Fruit fly (Drosophila melanogaster) whole organism, pupa: ENCODE results near the gene Cox11.

Experiments
- CG10348 ChIP-seq: fragments of 200-800 bp; sonication (Bioruptor generic); IDR thresholded peaks from 2 replicates; pipeline ENCODE4 v1.3.6; 2022; ENCODE audit warnings: missing biosample characterization, missing genetic modification characterization
- CG12605 ChIP-seq: fragments of 200-800 bp; sonication (Bioruptor generic); IDR thresholded peaks from 2 replicates; pipeline ENCODE4 v1.3.6; 2022; ENCODE audit warnings: missing biosample characterization, missing genetic modification characterization
- CG13204 ChIP-seq: fragments of 200-800 bp; sonication (Bioruptor generic); optimal IDR thresholded peaks from 2 replicates; lab custom pipeline; 2018; ENCODE audit warnings: missing biosample characterization, mild to moderate bottlenecking, missing genetic modification characterization, moderate library complexity
- CG14655 ChIP-seq: fragments of 200-800 bp; sonication (Bioruptor generic); optimal IDR thresholded peaks from 3 replicates; lab custom pipeline; 2017; ENCODE audit warnings: mild to moderate bottlenecking, missing biosample characterization, missing genetic modification reagents, missing genetic modification characterization
- CG15710 ChIP-seq: fragments of 200-800 bp; sonication (Bioruptor generic); optimal IDR thresholded peaks from 2 replicates; lab custom pipeline; 2018; ENCODE audit warnings: missing biosample characterization, mild to moderate bottlenecking, missing genetic modification characterization, moderate library complexity
- CG17806 ChIP-seq: fragments of 200-800 bp; sonication (Bioruptor generic); optimal IDR thresholded peaks from 2 replicates; lab custom pipeline; 2018; ENCODE audit warnings: missing biosample characterization, mild to moderate bottlenecking, missing genetic modification characterization, moderate library complexity
- CG32121 ChIP-seq: fragments of 200-800 bp; sonication (Bioruptor generic); IDR thresholded peaks from 2 replicates; pipeline ENCODE4 v1.3.6; 2022; ENCODE audit warnings: missing biosample characterization, missing genetic modification characterization
- CG34367 ChIP-seq: fragments of 200-800 bp; sonication (Bioruptor generic); optimal IDR thresholded peaks from 2 replicates; lab custom pipeline; 2018; ENCODE audit warnings: missing biosample characterization, mild to moderate bottlenecking, missing genetic modification characterization
- CG4496 ChIP-seq: fragments of 200-800 bp; sonication (Bioruptor generic); IDR thresholded peaks from 3 replicates; pipeline ENCODE4 v1.3.6; 2022; ENCODE audit warnings: missing biosample characterization, missing genetic modification characterization
- CG8159 ChIP-seq: fragments of 200-800 bp; sonication (Bioruptor generic); optimal IDR thresholded peaks from 3 replicates; lab custom pipeline; 2018; ENCODE audit warnings: missing biosample characterization, mild to moderate bottlenecking, missing genetic modification characterization, moderate library complexity
- CG8301 ChIP-seq: fragments of 200-800 bp; sonication (Bioruptor generic); optimal IDR thresholded peaks from 2 replicates; lab custom pipeline; 2018; ENCODE audit warnings: missing biosample characterization, mild to moderate bottlenecking, missing genetic modification characterization
- CG9948 ChIP-seq: fragments of 200-800 bp; sonication (Bioruptor generic); optimal IDR thresholded peaks from 2 replicates; lab custom pipeline; 2018; ENCODE audit warnings: missing biosample characterization, mild to moderate bottlenecking, missing genetic modification characterization, moderate library complexity
- D1 ChIP-seq: fragments of 200-800 bp; sonication (Bioruptor generic); optimal IDR thresholded peaks from 2 replicates; lab custom pipeline; 2018; ENCODE audit warnings: missing biosample characterization, mild to moderate bottlenecking, missing genetic modification characterization, moderate library complexity
- EcR ChIP-seq: fragments of 200-800 bp; sonication (Bioruptor generic); optimal IDR thresholded peaks from 3 replicates; lab custom pipeline; 2019; ENCODE audit warnings: missing biosample characterization, missing genetic modification characterization, mild to moderate bottlenecking, moderate library complexity, missing genetic modification reagents
- Ets98B ChIP-seq: fragments of 200-800 bp; sonication (Bioruptor generic); IDR thresholded peaks from 2 replicates; pipeline ENCODE4 v1.3.6; 2022; ENCODE audit warnings: missing biosample characterization, missing genetic modification characterization
- Pif1A ChIP-seq: fragments of 200-800 bp; sonication (Bioruptor generic); optimal IDR thresholded peaks from 3 replicates; lab custom pipeline; 2016; ENCODE audit warnings: missing biosample characterization, missing genetic modification characterization
- Pif1B ChIP-seq: fragments of 200-800 bp; sonication (Bioruptor generic); optimal IDR thresholded peaks from 3 replicates; lab custom pipeline; 2016; ENCODE audit warnings: missing biosample characterization, missing genetic modification characterization
- Snoo ChIP-seq: fragments of 200-800 bp; sonication (Bioruptor generic); optimal IDR thresholded peaks from 3 replicates; lab custom pipeline; 2017; ENCODE audit warnings: missing biosample characterization, mild to moderate bottlenecking, missing genetic modification characterization, inconsistent platforms
- fd96Ca ChIP-seq: fragments of 200-800 bp; sonication (Bioruptor generic); IDR thresholded peaks from 3 replicates; pipeline ENCODE4 v1.3.6; 2022; ENCODE audit warnings: missing biosample characterization, missing genetic modification characterization
- gl ChIP-seq: fragments of 200-800 bp; sonication (Bioruptor generic); optimal IDR thresholded peaks from 2 replicates; lab custom pipeline; 2018; ENCODE audit warnings: missing biosample characterization, mild to moderate bottlenecking, missing genetic modification characterization
- rn ChIP-seq: fragments of 200-800 bp; sonication (Bioruptor generic); IDR thresholded peaks from 2 replicates; pipeline ENCODE4 v1.3.6; 2022; ENCODE audit warnings: missing biosample characterization, missing genetic modification characterization

Gene Cox11

DNA sequence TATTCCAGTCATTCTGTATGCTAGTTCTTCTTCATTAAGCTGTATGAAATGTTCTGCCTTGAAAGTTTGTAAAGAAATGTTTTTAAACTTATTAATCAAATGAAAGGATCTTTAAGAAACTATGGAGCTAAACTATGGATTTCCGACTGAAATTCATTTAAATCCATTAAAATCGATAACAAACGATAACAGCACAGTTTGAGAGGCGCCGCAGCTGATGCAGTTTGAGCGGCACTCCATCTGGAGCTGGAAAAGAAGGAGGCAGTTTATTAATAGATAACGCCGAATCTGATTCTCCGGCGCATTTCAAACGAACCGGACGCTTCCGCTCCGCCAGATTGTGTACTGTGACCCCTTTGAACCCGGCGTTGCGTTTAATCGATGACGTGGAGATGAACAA lies 1.1 kb downstream of the Cox11 start, which contains the start of gene CG31915:
Gene CG31915 (plus strand): TSS at position 263 of the 400 bp plus-strand sequence.
- TF ChIP-seq CG9948 (tag; lab: Kevin White, UChicago) (no peak), CG32121 (GFP tag; lab: Robert Waterston, UW) (0 out of 2 replicates have a peak, but pooled peaks have one; percentile 22)
- TF ChIP-seq, all 21 proteins: peak for 1

dm6 chr2L:5532061-5532460 lies 5.3 kb downstream of the Cox11 start, which contains the start of gene Coq6:
TSS of gene Coq6 (minus strand) at chr2L:5532223.
- TF ChIP-seq EcR (GFP tag; lab: Kevin White, UChicago): no peak
- no peak for TF ChIP-seq CG13204
- no peak for TF ChIP-seq CG17806
- TF ChIP-seq CG4496 (GFP tag; lab: Robert Waterston, UW): 0 out of 3 replicates have a peak, but pooled peaks have one; percentile 35
- no peak for TF ChIP-seq gl (tag; lab: Kevin White, UChicago)

- TF ChIP-seq D1 (tag; lab: Kevin White, UChicago) (no peak), CG9948 (tag; lab: Kevin White, UChicago) (no peak), Ets98B (GFP tag; lab: Robert Waterston, UW) (no peak), CG13204 (no peak)
Observed at dm6 chr2L:5536658-5537057, 9.9 kb downstream of the Cox11 start, which contains the start of gene tomb. TSS of gene tomb (minus strand) at chr2L:5536758.

DNA sequence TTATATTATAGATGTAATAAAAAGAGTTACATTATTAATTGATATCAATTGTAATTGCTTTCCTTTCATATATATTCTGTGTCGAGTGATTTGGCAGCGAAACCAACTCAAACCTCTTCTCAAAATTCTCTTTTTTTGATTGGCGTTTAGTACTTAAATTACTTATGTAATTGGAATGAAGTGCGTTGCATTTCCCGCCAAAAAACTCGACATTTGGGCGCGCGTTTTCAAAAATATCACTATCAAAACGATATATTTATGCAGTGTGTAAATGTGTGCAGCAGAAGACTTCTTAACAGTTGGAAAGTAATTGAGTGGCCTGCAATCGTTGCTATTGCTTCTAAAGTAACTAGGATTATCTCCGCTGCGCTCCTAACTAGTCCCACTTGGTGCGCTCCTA lies 10.3 kb downstream of the Cox11 start:
- TF ChIP-seq rn (GFP tag; lab: Robert Waterston, UW): no peak
- TF ChIP-seq fd96Ca (GFP tag; lab: Robert Waterston, UW): no peak
- no peak for TF ChIP-seq CG4496 (GFP tag; lab: Robert Waterston, UW)
- TF ChIP-seq CG12605 (GFP tag; lab: Robert Waterston, UW): no peak
- TF ChIP-seq CG32121 (GFP tag; lab: Robert Waterston, UW): no peak
- TF ChIP-seq gl (tag; lab: Kevin White, UChicago): no peak
- no peak for TF ChIP-seq CG10348
- TF ChIP-seq Pif1B (GFP tag; lab: Kevin White, UChicago): no peak
- no peak for TF ChIP-seq D1 (tag; lab: Kevin White, UChicago)
- TF ChIP-seq CG9948 (tag; lab: Kevin White, UChicago): no peak
- no peak for TF ChIP-seq CG34367 (tag; lab: Kevin White, UChicago)
- TF ChIP-seq EcR (GFP tag; lab: Kevin White, UChicago): no peak
- TF ChIP-seq Ets98B (GFP tag; lab: Robert Waterston, UW): no peak
- TF ChIP-seq Snoo (tag; lab: Kevin White, UChicago): no peak
- no peak for TF ChIP-seq CG15710
- no peak for TF ChIP-seq CG8159 (tag; lab: Kevin White, UChicago)
- TF ChIP-seq CG8301 (tag; lab: Kevin White, UChicago): no peak
- TF ChIP-seq CG13204: no peak
- TF ChIP-seq CG14655: no peak
- no peak for TF ChIP-seq Pif1A (GFP tag; lab: Kevin White, UChicago)

dm6 chr2L:5539034-5539433 lies 12.3 kb downstream of the Cox11 start, which contains the start of gene CG14015:
TSS of gene CG14015 (minus strand) at chr2L:5539196.
- TF ChIP-seq rn (GFP tag; lab: Robert Waterston, UW) (no peak), CG15710 (no peak), CG4496 (GFP tag; lab: Robert Waterston, UW) (no peak), D1 (tag; lab: Kevin White, UChicago) (no peak), fd96Ca (GFP tag; lab: Robert Waterston, UW) (no peak), CG8301 (tag; lab: Kevin White, UChicago) (no peak), CG13204 (no peak)

dm6 chr2L:5541935-5542685 lies 15.4 kb downstream of the Cox11 start, which contains the start of the genes Hel25E and Lam:
TSS of gene Hel25E (minus strand) at chr2L:5542314.
TSS of gene Lam (plus strand) at chr2L:5542480.
- TF ChIP-seq CG15710 (no peak), Ets98B (GFP tag; lab: Robert Waterston, UW) (no peak), rn (GFP tag; lab: Robert Waterston, UW) (no peak), CG4496 (GFP tag; lab: Robert Waterston, UW) (no peak), CG8159 (tag; lab: Kevin White, UChicago) (no peak), CG17806 (no peak), gl (tag; lab: Kevin White, UChicago) (no peak), Pif1B (GFP tag; lab: Kevin White, UChicago) (no peak), CG14655 (no peak)

DNA sequence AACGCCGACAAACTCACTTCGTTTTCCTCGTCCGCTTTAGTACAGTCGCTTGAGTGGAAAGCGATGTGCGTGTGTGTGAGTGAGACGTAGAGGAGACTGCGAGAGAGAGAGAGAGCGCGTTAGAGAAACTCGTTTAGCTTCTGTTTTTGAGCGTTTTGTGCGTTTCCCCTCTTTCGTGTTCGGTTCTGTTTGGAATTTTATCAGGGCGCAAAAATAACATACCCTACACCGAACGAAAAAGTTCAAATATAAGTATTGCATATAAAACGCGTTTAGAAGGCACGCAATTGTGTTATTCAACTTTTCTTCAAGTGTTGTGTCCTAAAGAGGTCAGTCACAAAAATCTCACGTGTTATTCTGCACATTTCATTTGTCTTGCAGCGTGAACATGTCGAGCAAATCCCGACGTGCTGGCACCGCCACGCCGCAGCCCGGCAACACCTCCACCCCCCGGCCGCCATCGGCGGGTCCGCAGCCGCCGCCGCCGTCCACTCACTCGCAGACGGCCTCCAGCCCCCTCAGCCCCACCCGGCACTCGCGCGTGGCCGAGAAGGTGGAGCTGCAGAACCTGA lies 16.3 kb downstream of the Cox11 start:
- TF ChIP-seq Snoo (tag; lab: Kevin White, UChicago): peak; percentile 8
- no peak for TF ChIP-seq CG8301 (tag; lab: Kevin White, UChicago)
- no peak for TF ChIP-seq CG9948 (tag; lab: Kevin White, UChicago)
- TF ChIP-seq Pif1A (GFP tag; lab: Kevin White, UChicago): no peak
- TF ChIP-seq Pif1B (GFP tag; lab: Kevin White, UChicago): no peak
- no peak for TF ChIP-seq gl (tag; lab: Kevin White, UChicago)
- TF ChIP-seq CG8159 (tag; lab: Kevin White, UChicago): no peak
- peak; percentile 80 for TF ChIP-seq CG4496 (GFP tag; lab: Robert Waterston, UW)
- peak; percentile 58 for TF ChIP-seq EcR (GFP tag; lab: Kevin White, UChicago)
- TF ChIP-seq CG13204: no peak
- no peak for TF ChIP-seq CG15710
- peak; percentile 63; the same call in 1 of the 2 replicates for TF ChIP-seq Ets98B (GFP tag; lab: Robert Waterston, UW)
- TF ChIP-seq CG17806: peak; percentile 25
- TF ChIP-seq CG32121 (GFP tag; lab: Robert Waterston, UW): peak; percentile 82
- TF ChIP-seq fd96Ca (GFP tag; lab: Robert Waterston, UW): peak; percentile 70; the same call in 1 of the 3 replicates
- TF ChIP-seq CG34367 (tag; lab: Kevin White, UChicago): no peak
- TF ChIP-seq rn (GFP tag; lab: Robert Waterston, UW): no peak
- TF ChIP-seq CG10348: no peak
- no peak for TF ChIP-seq CG12605 (GFP tag; lab: Robert Waterston, UW)
- TF ChIP-seq D1 (tag; lab: Kevin White, UChicago): no peak
- TF ChIP-seq CG14655: no peak
